Fruit fly (Drosophila melanogaster) ovary, adult (tissue): Measurements from ENCODE around the gene CG11178.

Source experiments
- CG17801 ChIP-seq: fragments of 200-800 bp; optimal IDR thresholded peaks from 2 replicates; lab custom pipeline; 2019; ENCODE audit warnings: missing biosample characterization, mild to moderate bottlenecking, missing genetic modification characterization, moderate library complexity; ENCODE audit not compliant: partially characterized antibody

CG11178 gene

dm6 chrX:13649801-13650200, 44.3 kb downstream of the CG11178 start:
- TF ChIP-seq CG17801 (GFP tag; lab: Kevin White, UChicago) = no peak

dm6 chrX:13651170-13651569, 45.7 kb downstream of the CG11178 start:
- no peak for TF ChIP-seq CG17801 (GFP tag; lab: Kevin White, UChicago)
